Fruit fly (Drosophila melanogaster) whole organism, prepupa: Measurements from ENCODE around the gene toe.

Experiments
- Blimp-1 ChIP-seq: fragments of 200-800 bp; sonication (Bioruptor generic); optimal IDR thresholded peaks from 3 replicates; lab custom pipeline; 2017; ENCODE audit warnings: missing biosample characterization, missing genetic modification characterization, mild to moderate bottlenecking, moderate library complexity, missing genetic modification reagents
- CG1621 ChIP-seq: fragments of 200-800 bp; sonication (Bioruptor generic); optimal IDR thresholded peaks from 3 replicates; lab custom pipeline; 2018; ENCODE audit warnings: missing biosample characterization, mild to moderate bottlenecking, missing genetic modification characterization
- CG31627 ChIP-seq: fragments of 200-800 bp; sonication (Bioruptor generic); optimal IDR thresholded peaks from 3 replicates; lab custom pipeline; 2016; ENCODE audit warnings: missing biosample characterization, missing genetic modification characterization
- CG32006 ChIP-seq: fragments of 200-800 bp; sonication (Bioruptor generic); optimal IDR thresholded peaks from 3 replicates; lab custom pipeline; 2017; ENCODE audit warnings: missing biosample characterization, mild to moderate bottlenecking, missing genetic modification characterization
- CG3919 ChIP-seq: fragments of 200-800 bp; sonication (Bioruptor generic); optimal IDR thresholded peaks from 3 replicates; lab custom pipeline; 2016; ENCODE audit warnings: missing biosample characterization, missing genetic modification characterization
- CG6163 ChIP-seq: fragments of 200-800 bp; sonication (Bioruptor generic); IDR thresholded peaks from 3 replicates; pipeline ENCODE4 v1.3.6; 2022; ENCODE audit warnings: missing biosample characterization, missing genetic modification characterization
- CG6792 ChIP-seq: fragments of 200-800 bp; sonication (Bioruptor generic); optimal IDR thresholded peaks from 3 replicates; lab custom pipeline; 2016; ENCODE audit warnings: missing biosample characterization, missing genetic modification characterization
- CG6808 ChIP-seq: fragments of 200-800 bp; sonication (Bioruptor generic); optimal IDR thresholded peaks from 3 replicates; lab custom pipeline; 2017; ENCODE audit warnings: missing biosample characterization, missing genetic modification characterization, mild to moderate bottlenecking, moderate library complexity, missing genetic modification reagents
- CG7368 ChIP-seq: fragments of 200-800 bp; sonication (Bioruptor generic); optimal IDR thresholded peaks from 3 replicates; lab custom pipeline; 2016; ENCODE audit warnings: missing biosample characterization, missing genetic modification characterization
- CG8319 ChIP-seq: fragments of 200-800 bp; sonication (Bioruptor generic); optimal IDR thresholded peaks from 3 replicates; lab custom pipeline; 2016; ENCODE audit warnings: missing biosample characterization, missing genetic modification characterization
- CG8632 ChIP-seq: fragments of 200-800 bp; sonication (Bioruptor generic); optimal IDR thresholded peaks from 3 replicates; lab custom pipeline; 2016; ENCODE audit warnings: missing biosample characterization, missing genetic modification characterization
- CG9139 ChIP-seq: fragments of 200-800 bp; sonication (Bioruptor generic); optimal IDR thresholded peaks from 3 replicates; lab custom pipeline; 2017; ENCODE audit warnings: missing biosample characterization, mild to moderate bottlenecking, missing genetic modification characterization
- Eip78C ChIP-seq: fragments of 200-800 bp; sonication (Bioruptor generic); peaks from one replicate; lab custom pipeline; 2016; ENCODE audit warnings: missing biosample characterization, missing genetic modification characterization
- Ets96B ChIP-seq: fragments of 200-800 bp; optimal IDR thresholded peaks from 2 replicates; lab custom pipeline; 2019; ENCODE audit warnings: missing biosample characterization, mild to moderate bottlenecking, missing genetic modification characterization, moderate library complexity
- Hr38 ChIP-seq: sonication (Bioruptor generic); optimal IDR thresholded peaks from 2 replicates; lab custom pipeline; 2016; ENCODE audit warnings: missing biosample characterization, missing genetic modification characterization
- OdsH ChIP-seq: fragments of 200-800 bp; sonication (Bioruptor generic); optimal IDR thresholded peaks from 3 replicates; lab custom pipeline; 2016; ENCODE audit warnings: missing biosample characterization, missing genetic modification characterization
- Sox102F ChIP-seq: fragments of 200-800 bp; sonication (Bioruptor generic); optimal IDR thresholded peaks from 2 replicates; lab custom pipeline; 2016; ENCODE audit warnings: missing biosample characterization, mild to moderate bottlenecking, missing genetic modification characterization
- Sox15 ChIP-seq: fragments of 200-800 bp; sonication (Bioruptor generic); optimal IDR thresholded peaks from 3 replicates; lab custom pipeline; 2016; ENCODE audit warnings: missing biosample characterization, missing genetic modification characterization
- acj6 ChIP-seq: fragments of 200-800 bp; sonication (Bioruptor generic); optimal IDR thresholded peaks from 3 replicates; lab custom pipeline; 2016; ENCODE audit warnings: missing biosample characterization, missing genetic modification characterization
- dac ChIP-seq: fragments of 200-800 bp; sonication (Bioruptor generic); optimal IDR thresholded peaks from 2 replicates; lab custom pipeline; 2017; ENCODE audit warnings: missing biosample characterization, mild to moderate bottlenecking, missing genetic modification characterization
- eg ChIP-seq: fragments of 200-800 bp; sonication (Bioruptor generic); IDR thresholded peaks from 3 replicates; pipeline ENCODE4 v1.3.6; 2022; ENCODE audit warnings: missing biosample characterization, missing genetic modification characterization
- esn ChIP-seq: fragments of 200-800 bp; sonication (Bioruptor generic); optimal IDR thresholded peaks from 2 replicates; lab custom pipeline; 2016; ENCODE audit warnings: missing biosample characterization, mild to moderate bottlenecking, missing genetic modification characterization, moderate library complexity
- fd59A ChIP-seq: fragments of 200-800 bp; sonication (Bioruptor generic); optimal IDR thresholded peaks from 2 replicates; lab custom pipeline; 2017; ENCODE audit warnings: missing biosample characterization, mild to moderate bottlenecking, missing genetic modification characterization, missing genetic modification reagents
- fd85E ChIP-seq: fragments of 200-800 bp; sonication (Bioruptor generic); optimal IDR thresholded peaks from 3 replicates; lab custom pipeline; 2016; ENCODE audit warnings: missing biosample characterization, missing genetic modification characterization
- fkh ChIP-seq: fragments of 200-800 bp; sonication (Bioruptor generic); optimal IDR thresholded peaks from 3 replicates; lab custom pipeline; 2017; ENCODE audit warnings: missing biosample characterization, mild to moderate bottlenecking, missing genetic modification characterization, moderate library complexity
- lz ChIP-seq: fragments of 200-800 bp; sonication (Bioruptor generic); optimal IDR thresholded peaks from 3 replicates; lab custom pipeline; 2016; ENCODE audit warnings: missing biosample characterization, missing genetic modification characterization
- pdm3 ChIP-seq: fragments of 200-800 bp; sonication (Bioruptor generic); optimal IDR thresholded peaks from 3 replicates; lab custom pipeline; 2016; ENCODE audit warnings: missing biosample characterization, missing genetic modification characterization
- spab ChIP-seq: fragments of 200-800 bp; sonication (Bioruptor generic); optimal IDR thresholded peaks from 2 replicates; lab custom pipeline; 2017; ENCODE audit warnings: missing biosample characterization, mild to moderate bottlenecking, missing genetic modification characterization, missing genetic modification reagents
- ss ChIP-seq, 2 experiments: fragments of 200-800 bp; sonication (Bioruptor generic); optimal IDR thresholded peaks; 2 replicates in 1 of 2; 3 replicates in 1 of 2; lab custom pipeline; 2017 to 2018; ENCODE audit warnings: mild to moderate bottlenecking in 2 of 2, missing biosample characterization in 2 of 2, missing genetic modification characterization in 2 of 2, moderate library complexity in 1 of 2
- topi ChIP-seq: fragments of 200-800 bp; sonication (Bioruptor generic); optimal IDR thresholded peaks from 3 replicates; lab custom pipeline; 2016; ENCODE audit warnings: missing biosample characterization, missing genetic modification characterization

The toe gene

dm6 chr3L:12432392-12433012 is at the start of gene toe:
Gene toe (minus strand): TSS chr3L:12432668.
- no peak for TF ChIP-seq CG1621
- TF ChIP-seq eg (GFP tag; lab: Robert Waterston, UW), result peak; percentile 30; the same call in 1 of the 3 replicates
- TF ChIP-seq Blimp-1, result no peak
- peak; percentile 61 for TF ChIP-seq CG3919 (GFP tag; lab: Kevin White, UChicago)
- TF ChIP-seq CG6163 (GFP tag; lab: Robert Waterston, UW), result 0 out of 3 replicates have a peak, but pooled peaks have one; percentile 7

- TF ChIP-seq fkh, result peak; percentile 95
- no peak for TF ChIP-seq CG6792
Measured at dm6 chr3L:12482246-12482645, 49.8 kb upstream of the toe start, which contains the start of gene CG33725. Gene CG33725 (plus strand): TSS chr3L:12482609.

- TF ChIP-seq pdm3 (no peak), CG1621 (peak; percentile 0), OdsH (GFP tag; lab: Kevin White, UChicago) (no peak), lz (GFP tag; lab: Kevin White, UChicago) (no peak), spab (GFP tag; lab: Kevin White, UChicago) (no peak), Blimp-1 (no peak), ss (GFP tag; optimal IDR thresholded peaks at IDR 0.05; lab: Kevin White, UChicago) (no peak)
- TF ChIP-seq, all 60 proteins: peak for 1
Measured at dm6 chr3L:12478229-12478628, 45.8 kb upstream of the toe start.

- TF ChIP-seq Sox15 (GFP tag; lab: Kevin White, UChicago) (no peak), fd59A (GFP tag; lab: Kevin White, UChicago) (no peak), topi (GFP tag; lab: Kevin White, UChicago) (no peak), CG1621 (no peak), CG3919 (GFP tag; lab: Kevin White, UChicago) (no peak), CG31627 (no peak), Sox102F (no peak), fd85E (GFP tag; lab: Kevin White, UChicago) (no peak), CG9139 (no peak), esn (GFP tag; lab: Kevin White, UChicago) (peak; percentile 11), Eip78C (GFP tag; lab: Kevin White, UChicago) (peak; percentile 56), ss (GFP tag; optimal IDR thresholded peaks at IDR 0.05; lab: Kevin White, UChicago) (no peak), CG7368 (no peak)
Measured at dm6 chr3L:12471471-12471978, 39.1 kb upstream of the toe start, which contains the start of gene CG10616. Gene CG10616 (plus strand): TSS chr3L:12471728.

- no peak for TF ChIP-seq Hr38 (GFP tag; lab: Kevin White, UChicago)
- no peak for TF ChIP-seq CG6808 (GFP tag; lab: Kevin White, UChicago)
- no peak for TF ChIP-seq dac (GFP tag; lab: Kevin White, UChicago)
- TF ChIP-seq acj6 (GFP tag; lab: Kevin White, UChicago), result no peak
- no peak for TF ChIP-seq CG32006
Measured at dm6 chr3L:12470509-12470908, 38.0 kb upstream of the toe start.

- no peak for TF ChIP-seq CG8632
- no peak for TF ChIP-seq topi (GFP tag; lab: Kevin White, UChicago)
- TF ChIP-seq fd59A (GFP tag; lab: Kevin White, UChicago), result no peak
- TF ChIP-seq CG8319, result no peak
- no peak for TF ChIP-seq CG32006
- TF ChIP-seq CG3919 (GFP tag; lab: Kevin White, UChicago), result no peak
- TF ChIP-seq CG6808 (GFP tag; lab: Kevin White, UChicago), result no peak
- no peak for TF ChIP-seq Ets96B
Measured at dm6 chr3L:12469684-12470083, 37.2 kb upstream of the toe start, which contains the start of gene CG32102. Gene CG32102 (minus strand): TSS chr3L:12469784.
